Worm (Caenorhabditis elegans): ENCODE results near the gene Y58A7A.3.

DNA sequence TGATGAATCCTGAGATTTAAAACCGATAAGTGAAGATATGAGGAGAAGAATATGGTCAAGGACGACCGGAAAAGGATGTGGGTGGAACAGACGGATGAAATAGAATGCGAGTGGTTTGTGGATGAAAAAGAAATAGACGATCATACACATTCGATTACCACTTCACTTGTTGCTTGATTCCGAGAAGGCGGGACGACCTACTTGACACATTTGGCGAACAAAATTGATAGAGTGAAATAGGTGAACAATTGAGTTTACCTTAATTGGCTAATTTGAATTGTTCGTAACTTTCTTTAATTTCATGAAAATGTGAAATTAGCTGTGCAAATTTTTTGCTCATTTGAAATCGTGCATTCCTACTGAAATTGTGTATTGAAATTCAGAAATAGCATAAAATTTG lies 8.6 kb downstream of the Y58A7A.3 start, which contains the start of gene Y58A7A.2:
- TF ChIP-seq lin-13 (GFP tag; optimal IDR thresholded peaks at IDR 0.05) = no peak
- TF ChIP-seq ZK546.5 (tag; optimal IDR thresholded peaks at IDR 0.05) = no peak
- no peak for TF ChIP-seq elt-1 (tag; optimal IDR thresholded peaks at IDR 0.05)
- TF ChIP-seq nhr-6 (tag; optimal IDR thresholded peaks at IDR 0.05) = no peak
- TF ChIP-seq R02D3.7 (tag; optimal IDR thresholded peaks at IDR 0.05) = no peak

All from whole organism, L2 larva.